Worm (Caenorhabditis elegans): ENCODE results near the gene srh-71.
"Not testable (repeated sequence)": the region's sequence is repeated elsewhere in the genome, so short reads cannot be mapped to it uniquely, and the experiment has no call there.

Gene srh-71

ce11 chrII:3118907-3119382, 4.4 kb upstream of the srh-71 start, which contains the start of gene T10D4.6 (continued):
- TF ChIP-seq dmd-6 (GFP tag; IDR thresholded peaks at IDR 0.05) (no peak), ZK337.2 (GFP tag; IDR thresholded peaks at IDR 0.05) (no peak)

ce11 chrII:3126341-3126740, 3.0 kb downstream of the srh-71 start, which contains the start of gene ins-19:
Gene ins-19 (minus strand): TSS chrII:3126441.
- TF ChIP-seq nhr-10 (tag; optimal IDR thresholded peaks at IDR 0.05) = no peak
- TF ChIP-seq D1046.2 (GFP tag; IDR thresholded peaks at IDR 0.05) = no peak
- TF ChIP-seq zag-1 (tag; optimal IDR thresholded peaks at IDR 0.05) = no peak
- TF ChIP-seq nhr-111 (GFP tag; optimal IDR thresholded peaks at IDR 0.05) = no peak
- TF ChIP-seq unc-62 (GFP tag; optimal IDR thresholded peaks at IDR 0.05 in 1 of 2) = no peak
- TF ChIP-seq unc-62 (tag; optimal IDR thresholded peaks at IDR 0.05) = no peak
- TF ChIP-seq ces-1 (GFP tag; optimal IDR thresholded peaks at IDR 0.05) = no peak
- no peak for TF ChIP-seq fos-1 (tag; optimal IDR thresholded peaks at IDR 0.05)
- TF ChIP-seq daf-12 (tag; optimal IDR thresholded peaks at IDR 0.05) = no peak

- TF ChIP-seq spr-3 (GFP tag; optimal IDR thresholded peaks at IDR 0.05); Y48G9A.11 (GFP tag; IDR thresholded peaks at IDR 0.05); dve-1 (tag; optimal IDR thresholded peaks at IDR 0.05; ENCODE audit: insufficient read depth): not testable (repeated sequence)
These were observed 3.4 kb downstream of the srh-71 start, which contains the start of gene ins-31 for ce11 chrII:3126741-3127140. Gene ins-31 (plus strand): TSS chrII:3127041.

ce11 chrII:3129007-3129406, 5.7 kb downstream of the srh-71 start, which contains the start of gene chil-24:
Gene chil-24 (plus strand): TSS chrII:3129162.
- TF ChIP-seq lin-29 (GFP tag; IDR thresholded peaks at IDR 0.05) (no peak), duxl-1 (tag; optimal IDR thresholded peaks at IDR 0.05; ENCODE audit: poor library complexity) (peak; percentile 73), skn-1 (tag; optimal IDR thresholded peaks at IDR 0.05) (no peak), ces-1 (GFP tag; optimal IDR thresholded peaks at IDR 0.05) (no peak), madf-5 (GFP tag; IDR thresholded peaks at IDR 0.05) (no peak), zag-1 (tag; optimal IDR thresholded peaks at IDR 0.05) (no peak), mes-2 (tag; optimal IDR thresholded peaks at IDR 0.05; ENCODE audit: poor library complexity, severe bottlenecking) (peak; percentile 24), nhr-6 (tag; optimal IDR thresholded peaks at IDR 0.05) (no peak), gei-8 (GFP tag; optimal IDR thresholded peaks at IDR 0.05) (no peak), fos-1 (tag; optimal IDR thresholded peaks at IDR 0.05) (no peak), mxl-2 (GFP tag; conservative IDR thresholded peaks at IDR 0.05) (no peak), tag-97 (GFP tag; IDR thresholded peaks at IDR 0.05) (no peak), unc-39 (tag; optimal IDR thresholded peaks at IDR 0.05) (no peak), daf-19 (GFP tag; conservative IDR thresholded peaks at IDR 0.05) (no peak), ceh-20 (GFP tag; IDR thresholded peaks at IDR 0.05) (no peak), hlh-11 (tag; optimal IDR thresholded peaks at IDR 0.05) (peak; percentile 24), dmd-8 (GFP tag; IDR thresholded peaks at IDR 0.05) (no peak), mxl-3 (GFP tag; optimal IDR thresholded peaks at IDR 0.05) (no peak), aly-2 (tag; optimal IDR thresholded peaks at IDR 0.05) (no peak), D1046.2 (GFP tag; IDR thresholded peaks at IDR 0.05) (no peak), nhr-76 (tag; optimal IDR thresholded peaks at IDR 0.05) (no peak), nhr-28 (tag; optimal IDR thresholded peaks at IDR 0.05) (peak; percentile 61), jun-1 (tag; optimal IDR thresholded peaks at IDR 0.05) (no peak), hmg-1.1 (GFP tag; IDR thresholded peaks at IDR 0.05) (no peak), nhr-102 (tag; optimal IDR thresholded peaks at IDR 0.05) (no peak), lsy-2 (tag; optimal IDR thresholded peaks at IDR 0.05) (no peak), lin-38 (GFP tag; IDR thresholded peaks at IDR 0.05) (no peak), daf-16 (GFP tag; optimal IDR thresholded peaks at IDR 0.05) (no peak), daf-16 (tag; optimal IDR thresholded peaks at IDR 0.05) (peak; percentile 68)
